Worm (Caenorhabditis elegans) whole organism, L2 larva: ENCODE data around the gene sftb-1.

Source experiments
- Y55F3AM.14 ChIP-seq: fragments of 200-800 bp; sonication (Bioruptor generic); optimal IDR thresholded peaks from 2 replicates; lab custom pipeline; 2018; ENCODE audit warnings: mild to moderate bottlenecking, missing genetic modification characterization, missing compliant biosample characterization
- aly-2 ChIP-seq: fragments of 150-350 bp; optimal IDR thresholded peaks from 2 replicates; lab custom pipeline; 2014; ENCODE audit warnings: missing biosample characterization, missing genetic modification characterization
- ceh-16 ChIP-seq: fragments of 150-350 bp; optimal IDR thresholded peaks from 2 replicates; lab custom pipeline; 2014; ENCODE audit warnings: missing biosample characterization, missing genetic modification characterization
- nhr-237 ChIP-seq: fragments of 150-350 bp; optimal IDR thresholded peaks from 2 replicates; lab custom pipeline; 2014; ENCODE audit warnings: missing biosample characterization, missing genetic modification characterization
- unc-55 ChIP-seq: fragments of 150-350 bp; sonication (generic microtip); optimal IDR thresholded peaks from 3 replicates; lab custom pipeline; 2014; ENCODE audit warnings: missing biosample characterization, missing genetic modification reagents, missing genetic modification characterization

ce11 chrIII:4278203-4278602 is 9.1 kb upstream of the sftb-1 start:
- TF ChIP-seq nhr-237 (tag; lab: Kevin White, UChicago) (no peak), ceh-16 (tag; lab: Kevin White, UChicago) (no peak), unc-55 (no peak), aly-2 (tag; lab: Kevin White, UChicago) (no peak), Y55F3AM.14 (GFP tag; lab: Kevin White, UChicago) (no peak)
